Fruit fly (Drosophila melanogaster) whole organism, embryonic: ENCODE results near the gene CG34450.
A peak's percentile ranks its signal among the peaks of the same experiment; 100 is the strongest.

ENCODE experiments used
- ATbp ChIP-seq: fragments of 200-800 bp; sonication (Bioruptor generic); optimal IDR thresholded peaks from 2 replicates; lab custom pipeline; 2017; ENCODE audit warnings: missing biosample characterization, mild to moderate bottlenecking, missing genetic modification characterization, missing genetic modification reagents
- Adf1 ChIP-seq: fragments of 200-800 bp; sonication (Bioruptor generic); IDR thresholded peaks from 2 replicates; pipeline ENCODE4 v1.3.6; 2022; ENCODE audit warnings: missing biosample characterization, missing genetic modification characterization
- Antp ChIP-seq: fragments of 200-800 bp; sonication (Bioruptor generic); optimal IDR thresholded peaks from 3 replicates; lab custom pipeline; 2016; ENCODE audit warnings: missing biosample characterization, missing genetic modification characterization
- Atf-2 ChIP-seq: fragments of 200-800 bp; sonication (Bioruptor generic); optimal IDR thresholded peaks from 2 replicates; lab custom pipeline; 2016; ENCODE audit warnings: missing biosample characterization, missing genetic modification characterization
- Atf6 ChIP-seq: fragments of 200-800 bp; sonication (Bioruptor generic); IDR thresholded peaks from 2 replicates; pipeline ENCODE4 v1.3.6; 2022; ENCODE audit warnings: missing biosample characterization, missing genetic modification characterization
- CG10462 ChIP-seq: fragments of 200-800 bp; sonication (Bioruptor generic); optimal IDR thresholded peaks from 2 replicates; lab custom pipeline; 2016; ENCODE audit warnings: missing biosample characterization, missing genetic modification characterization
- CG11247 ChIP-seq: fragments of 200-800 bp; sonication (Bioruptor generic); IDR thresholded peaks from 2 replicates; pipeline ENCODE4 v1.3.6; 2022; ENCODE audit warnings: missing biosample characterization, missing genetic modification characterization
- CG11398 ChIP-seq: fragments of 200-800 bp; sonication (Bioruptor generic); optimal IDR thresholded peaks from 2 replicates; lab custom pipeline; 2016; ENCODE audit warnings: missing biosample characterization, missing genetic modification characterization
- CG14014 ChIP-seq: fragments of 200-800 bp; sonication (Bioruptor generic); IDR thresholded peaks from 2 replicates; pipeline ENCODE4 v1.3.6; 2022; ENCODE audit warnings: missing biosample characterization, missing genetic modification characterization
- CG14050 ChIP-seq: fragments of 200-800 bp; sonication (Bioruptor generic); IDR thresholded peaks from 3 replicates; pipeline ENCODE4 v1.3.6; 2022; ENCODE audit warnings: missing biosample characterization, missing genetic modification characterization
- CG14667 ChIP-seq: fragments of 200-800 bp; sonication (Bioruptor generic); IDR thresholded peaks from 2 replicates; pipeline ENCODE4 v1.3.6; 2022; ENCODE audit warnings: missing biosample characterization, missing genetic modification characterization
- CG14860 ChIP-seq: fragments of 200-800 bp; sonication (Bioruptor generic); IDR thresholded peaks from 3 replicates; pipeline ENCODE4 v1.3.6; 2022; ENCODE audit warnings: missing biosample characterization, missing genetic modification characterization; ENCODE audit not compliant: partially characterized antibody
- CG15011 ChIP-seq: fragments of 200-800 bp; sonication (Bioruptor generic); optimal IDR thresholded peaks from 3 replicates; lab custom pipeline; 2018; ENCODE audit warnings: missing biosample characterization, mild to moderate bottlenecking, missing genetic modification characterization
- CG15514 ChIP-seq: fragments of 200-800 bp; sonication (Bioruptor generic); optimal IDR thresholded peaks from 3 replicates; lab custom pipeline; 2017; ENCODE audit warnings: missing biosample characterization, missing genetic modification characterization, mild to moderate bottlenecking, moderate library complexity, missing genetic modification reagents
- CG17361 ChIP-seq: fragments of 200-800 bp; sonication (Bioruptor generic); IDR thresholded peaks from 3 replicates; pipeline ENCODE4 v1.3.6; 2022; ENCODE audit warnings: missing biosample characterization, missing genetic modification characterization
- CG17829 ChIP-seq: fragments of 200-800 bp; optimal IDR thresholded peaks from 2 replicates; lab custom pipeline; 2019; ENCODE audit warnings: missing biosample characterization, mild to moderate bottlenecking, missing genetic modification characterization, moderate library complexity
- CG2678 ChIP-seq: fragments of 200-800 bp; sonication (Bioruptor generic); optimal IDR thresholded peaks from 3 replicates; lab custom pipeline; 2019; ENCODE audit warnings: missing biosample characterization, mild to moderate bottlenecking, missing genetic modification characterization, moderate library complexity
- CG2889 ChIP-seq: fragments of 200-800 bp; sonication (Bioruptor generic); IDR thresholded peaks from 3 replicates; pipeline ENCODE4 v1.3.6; 2022; ENCODE audit warnings: missing biosample characterization, missing genetic modification characterization
- CG32767 ChIP-seq: fragments of 200-800 bp; sonication (Bioruptor generic); IDR thresholded peaks from 2 replicates; pipeline ENCODE4 v1.3.6; 2022; ENCODE audit warnings: missing biosample characterization, missing genetic modification characterization
- CG34422 ChIP-seq: fragments of 200-800 bp; sonication (Bioruptor generic); IDR thresholded peaks from 3 replicates; pipeline ENCODE4 v1.3.6; 2022; ENCODE audit warnings: missing biosample characterization, missing genetic modification characterization
- CG42726 ChIP-seq: fragments of 200-800 bp; sonication (Bioruptor generic); IDR thresholded peaks from 2 replicates; pipeline ENCODE4 v1.3.6; 2022; ENCODE audit warnings: missing biosample characterization, missing genetic modification characterization; ENCODE audit not compliant: partially characterized antibody
- CG4707 ChIP-seq: fragments of 200-800 bp; sonication (Bioruptor generic); optimal IDR thresholded peaks from 2 replicates; lab custom pipeline; 2018; ENCODE audit warnings: missing biosample characterization, mild to moderate bottlenecking, missing genetic modification characterization, moderate library complexity
- CG6683 ChIP-seq: fragments of 200-800 bp; sonication (Bioruptor generic); optimal IDR thresholded peaks from 2 replicates; lab custom pipeline; 2017; ENCODE audit warnings: missing biosample characterization, mild to moderate bottlenecking, missing genetic modification characterization, missing genetic modification reagents
- CG7839 ChIP-seq: fragments of 200-800 bp; sonication (Bioruptor generic); optimal IDR thresholded peaks from 3 replicates; lab custom pipeline; 2018; ENCODE audit warnings: missing biosample characterization, mild to moderate bottlenecking, missing genetic modification characterization, moderate library complexity
- CG8388 ChIP-seq: fragments of 200-800 bp; sonication (Bioruptor generic); optimal IDR thresholded peaks from 2 replicates; lab custom pipeline; 2019; ENCODE audit warnings: missing biosample characterization, mild to moderate bottlenecking, missing genetic modification characterization, moderate library complexity
- CG9437 ChIP-seq: fragments of 200-800 bp; sonication (Bioruptor generic); optimal IDR thresholded peaks from 2 replicates; lab custom pipeline; 2018; ENCODE audit warnings: missing biosample characterization, mild to moderate bottlenecking, missing genetic modification characterization
- CG9797 ChIP-seq: fragments of 200-800 bp; sonication (Bioruptor generic); optimal IDR thresholded peaks from 3 replicates; lab custom pipeline; 2018; ENCODE audit warnings: missing biosample characterization, mild to moderate bottlenecking, missing genetic modification characterization
- Dek ChIP-seq: fragments of 200-800 bp; sonication (Bioruptor generic); optimal IDR thresholded peaks from 3 replicates; lab custom pipeline; 2019; ENCODE audit warnings: missing biosample characterization, mild to moderate bottlenecking, missing genetic modification characterization, moderate library complexity
- Dref ChIP-seq: fragments of 200-800 bp; sonication (Bioruptor generic); IDR thresholded peaks from 2 replicates; pipeline ENCODE4 v1.3.6; 2022; ENCODE audit warnings: missing biosample characterization, missing genetic modification characterization
- E2f2 ChIP-seq: fragments of 200-800 bp; sonication (Bioruptor generic); IDR thresholded peaks from 2 replicates; pipeline ENCODE4 v1.3.6; 2022; ENCODE audit warnings: missing biosample characterization, missing genetic modification characterization
- Fer3 ChIP-seq: fragments of 200-800 bp; sonication (Bioruptor generic); optimal IDR thresholded peaks from 2 replicates; lab custom pipeline; 2018; ENCODE audit warnings: missing biosample characterization, mild to moderate bottlenecking, missing genetic modification characterization, moderate library complexity
- Gug ChIP-seq: fragments of 200-800 bp; sonication (Bioruptor generic); IDR thresholded peaks from 4 replicates; pipeline ENCODE4 v1.3.6; 2022; ENCODE audit warnings: missing biosample characterization, missing genetic modification characterization
- Opbp ChIP-seq: fragments of 200-800 bp; sonication (Bioruptor generic); IDR thresholded peaks from 3 replicates; pipeline ENCODE4 v1.3.6; 2022; ENCODE audit warnings: missing biosample characterization, missing genetic modification characterization; ENCODE audit not compliant: partially characterized antibody
- Sox100B ChIP-seq: fragments of 200-800 bp; sonication (Bioruptor generic); optimal IDR thresholded peaks from 3 replicates; lab custom pipeline; 2018; ENCODE audit warnings: missing biosample characterization, mild to moderate bottlenecking, missing genetic modification characterization
- Xbp1 ChIP-seq: fragments of 200-800 bp; sonication (Bioruptor generic); optimal IDR thresholded peaks from 3 replicates; lab custom pipeline; 2016; ENCODE audit warnings: missing biosample characterization, mild to moderate bottlenecking, missing genetic modification characterization
- YL-1 ChIP-seq: fragments of 200-800 bp; sonication (Bioruptor generic); optimal IDR thresholded peaks from 3 replicates; lab custom pipeline; 2017; ENCODE audit warnings: missing biosample characterization, mild to moderate bottlenecking, missing genetic modification characterization
- bbx ChIP-seq: fragments of 200-800 bp; sonication (Bioruptor generic); IDR thresholded peaks from 2 replicates; pipeline ENCODE4 v1.3.6; 2022; ENCODE audit warnings: missing biosample characterization, missing genetic modification characterization; ENCODE audit not compliant: partially characterized antibody
- chif ChIP-seq, 2 experiments: fragments of 200-800 bp; sonication (Bioruptor generic); optimal IDR thresholded peaks; 3 replicates each; lab custom pipeline; 2016; ENCODE audit warnings: missing biosample characterization in 2 of 2, missing genetic modification characterization in 2 of 2
- chn ChIP-seq: fragments of 200-800 bp; sonication (Bioruptor generic); optimal IDR thresholded peaks from 2 replicates; lab custom pipeline; 2016; ENCODE audit warnings: missing biosample characterization, missing genetic modification characterization
- ci ChIP-seq: fragments of 200-800 bp; sonication (Bioruptor generic); IDR thresholded peaks from 3 replicates; pipeline ENCODE4 v1.3.6; 2022; ENCODE audit warnings: missing biosample characterization, missing genetic modification characterization
- fd96Cb ChIP-seq: fragments of 200-800 bp; sonication (Bioruptor generic); optimal IDR thresholded peaks from 2 replicates; lab custom pipeline; 2018; ENCODE audit warnings: missing biosample characterization, mild to moderate bottlenecking, missing genetic modification characterization, moderate library complexity
- fu2 ChIP-seq: fragments of 200-800 bp; sonication (Bioruptor generic); optimal IDR thresholded peaks from 2 replicates; lab custom pipeline; 2016; ENCODE audit warnings: missing biosample characterization, missing genetic modification characterization
- gce ChIP-seq: fragments of 200-800 bp; sonication (Bioruptor generic); IDR thresholded peaks from 3 replicates; pipeline ENCODE4 v1.3.6; 2022; ENCODE audit warnings: missing biosample characterization, missing genetic modification characterization
- gfzf ChIP-seq: fragments of 200-800 bp; sonication (Bioruptor generic); optimal IDR thresholded peaks from 2 replicates; lab custom pipeline; 2016; ENCODE audit warnings: missing biosample characterization, mild to moderate bottlenecking, missing genetic modification characterization, moderate library complexity
- mam ChIP-seq: fragments of 200-800 bp; sonication (Bioruptor generic); optimal IDR thresholded peaks from 3 replicates; lab custom pipeline; 2016; ENCODE audit warnings: missing biosample characterization, missing genetic modification characterization
- repo ChIP-seq: fragments of 200-800 bp; sonication (Bioruptor generic); optimal IDR thresholded peaks from 2 replicates; lab custom pipeline; 2016; ENCODE audit warnings: missing biosample characterization, missing genetic modification characterization
- slbo ChIP-seq: fragments of 200-800 bp; sonication (Bioruptor generic); IDR thresholded peaks from 2 replicates; pipeline ENCODE4 v1.3.6; 2022; ENCODE audit warnings: missing biosample characterization, missing genetic modification characterization
- slp2 ChIP-seq: fragments of 200-800 bp; sonication (Bioruptor generic); optimal IDR thresholded peaks from 2 replicates; lab custom pipeline; 2016; ENCODE audit warnings: missing biosample characterization, missing genetic modification characterization
- tap ChIP-seq: fragments of 200-800 bp; optimal IDR thresholded peaks from 3 replicates; lab custom pipeline; 2019; ENCODE audit warnings: missing biosample characterization, mild to moderate bottlenecking, missing genetic modification characterization, moderate library complexity
- twi ChIP-seq: fragments of 200-800 bp; optimal IDR thresholded peaks from 2 replicates; lab custom pipeline; 2019; ENCODE audit warnings: missing biosample characterization, mild to moderate bottlenecking, missing genetic modification characterization, moderate library complexity
- z ChIP-seq: fragments of 200-800 bp; sonication (Bioruptor generic); IDR thresholded peaks from 3 replicates; pipeline ENCODE4 v1.3.6; 2022; ENCODE audit warnings: missing biosample characterization, missing genetic modification characterization
- zf30C ChIP-seq: fragments of 200-800 bp; sonication (Bioruptor generic); optimal IDR thresholded peaks from 3 replicates; lab custom pipeline; 2018; ENCODE audit warnings: missing biosample characterization, mild to moderate bottlenecking, missing genetic modification characterization

CG34450 gene

DNA sequence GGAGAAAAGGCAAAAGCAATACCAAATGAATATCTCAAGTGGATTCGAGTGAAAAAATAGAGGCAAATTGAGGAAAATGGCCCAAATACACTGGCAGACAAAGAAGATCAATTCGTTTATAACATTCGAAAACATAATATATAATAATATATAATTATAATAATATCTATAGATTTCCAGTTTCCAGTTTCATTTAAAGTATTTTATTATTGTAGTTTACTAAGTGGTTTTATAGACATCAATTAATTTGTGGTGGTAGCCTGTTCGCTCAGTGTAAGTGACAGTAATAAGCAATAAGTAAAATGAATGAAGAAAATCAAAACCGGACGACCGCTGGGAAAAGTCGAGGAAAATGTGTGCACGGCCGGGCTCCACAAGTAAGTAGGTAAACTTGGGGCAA, 20.0 kb upstream of the CG34450 start (continued):
- TF ChIP-seq gfzf = no peak
- peak; percentile 17 for TF ChIP-seq CG9437
- TF ChIP-seq mam (GFP tag; lab: Kevin White, UChicago) = no peak
- TF ChIP-seq twi = no peak
- no peak for TF ChIP-seq CG2889 (GFP tag; lab: Robert Waterston, UW)
- TF ChIP-seq fu2 (GFP tag; lab: Kevin White, UChicago) = no peak
- no peak for TF ChIP-seq YL-1 (GFP tag; lab: Kevin White, UChicago)
- peak; percentile 57 for TF ChIP-seq slbo (GFP tag; lab: Robert Waterston, UW)
- peak; percentile 69 for TF ChIP-seq CG2678 (tag; lab: Kevin White, UChicago)
- no peak for TF ChIP-seq CG4707 (GFP tag; lab: Kevin White, UChicago)
- TF ChIP-seq repo = no peak
- TF ChIP-seq Sox100B (GFP tag; lab: Kevin White, UChicago) = peak; percentile 31
- TF ChIP-seq Antp (GFP tag; lab: Kevin White, UChicago) = no peak
- no peak for TF ChIP-seq CG11247 (GFP tag; lab: Robert Waterston, UW)
- no peak for TF ChIP-seq Gug
- TF ChIP-seq CG11398 (GFP tag; lab: Kevin White, UChicago) = no peak
- TF ChIP-seq CG14860 (GFP tag; lab: Robert Waterston, UW) = no peak
- TF ChIP-seq CG15011 (GFP tag; lab: Kevin White, UChicago) = no peak
- peak; percentile 50; the same call in 1 of the 2 replicates for TF ChIP-seq CG14014 (GFP tag; lab: Robert Waterston, UW)
- no peak for TF ChIP-seq CG6683 (GFP tag; lab: Kevin White, UChicago)
- TF ChIP-seq tap (tag; lab: Kevin White, UChicago) = no peak
- no peak for TF ChIP-seq zf30C (GFP tag; lab: Kevin White, UChicago)
- TF ChIP-seq CG10462 (GFP tag; lab: Kevin White, UChicago) = no peak
- no peak for TF ChIP-seq slp2
- no peak for TF ChIP-seq Atf-2 (GFP tag; lab: Kevin White, UChicago)
- TF ChIP-seq z (GFP tag; lab: Robert Waterston, UW) = no peak
- TF ChIP-seq CG17829 (tag; lab: Kevin White, UChicago) = peak; percentile 48
- no peak for TF ChIP-seq Dref
- no peak for TF ChIP-seq Opbp (GFP tag; lab: Robert Waterston, UW)
- TF ChIP-seq CG32767 = no peak
- TF ChIP-seq CG7839 = peak; percentile 65
- no peak for TF ChIP-seq chif (GFP tag; optimal IDR thresholded peaks at IDR 0.05; lab: Kevin White, UChicago)
- TF ChIP-seq ci (GFP tag; lab: Robert Waterston, UW) = peak; percentile 34; the same call in 1 of the 3 replicates
- no peak for TF ChIP-seq gce
- no peak for TF ChIP-seq CG14050 (GFP tag; lab: Robert Waterston, UW)
- no peak for TF ChIP-seq CG34422 (GFP tag; lab: Robert Waterston, UW)
- TF ChIP-seq Xbp1 (GFP tag; lab: Kevin White, UChicago) = peak; percentile 17
- TF ChIP-seq CG17361 (GFP tag; lab: Robert Waterston, UW) = peak; percentile 32; the same call in 1 of the 3 replicates
- peak; percentile 1 for TF ChIP-seq CG15514 (GFP tag; lab: Kevin White, UChicago)
- TF ChIP-seq CG42726 (GFP tag; lab: Robert Waterston, UW) = no peak
- TF ChIP-seq bbx = no peak
- no peak for TF ChIP-seq Atf6 (GFP tag; lab: Robert Waterston, UW)
- no peak for TF ChIP-seq chn (GFP tag; lab: Kevin White, UChicago)
- peak; percentile 20; the same call in 1 of the 2 replicates for TF ChIP-seq E2f2
- TF ChIP-seq Dek (tag; lab: Kevin White, UChicago) = no peak
- no peak for TF ChIP-seq CG9797
- TF ChIP-seq CG14667 = no peak
- TF ChIP-seq Fer3 (tag; lab: Kevin White, UChicago) = peak; percentile 38
- TF ChIP-seq Adf1 (GFP tag; lab: Robert Waterston, UW) = no peak
- TF ChIP-seq fd96Cb (tag; lab: Kevin White, UChicago) = peak; percentile 29
- TF ChIP-seq CG8388 (GFP tag; lab: Kevin White, UChicago) = peak; percentile 59
- no peak for TF ChIP-seq ATbp (GFP tag; lab: Kevin White, UChicago)
